Worm (Caenorhabditis elegans): ENCODE data around the gene F41G3.3.

DNA sequence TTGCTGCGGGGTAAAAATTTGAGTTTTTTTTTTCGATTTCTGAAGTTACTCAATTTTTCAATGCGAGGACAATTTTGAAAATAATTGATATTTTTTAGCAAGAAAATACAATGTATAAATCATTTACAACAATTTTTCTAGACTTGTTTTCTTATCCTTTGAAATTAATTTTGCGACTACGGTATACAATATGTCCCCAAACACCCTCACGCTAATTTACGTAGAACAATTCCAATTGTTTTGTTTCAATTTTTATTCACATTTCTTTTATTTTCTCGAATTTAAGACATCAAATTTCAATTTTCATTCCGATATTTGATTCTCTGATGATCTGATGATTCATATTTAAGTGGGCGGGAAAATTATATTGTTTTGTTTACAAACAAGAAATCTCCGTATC is 25.7 kb downstream of the F41G3.3 start:
- no peak for TF ChIP-seq unc-39 (tag; optimal IDR thresholded peaks at IDR 0.05)
- TF ChIP-seq nhr-77 (tag; optimal IDR thresholded peaks at IDR 0.05) = no peak
- TF ChIP-seq egl-27 (tag; optimal IDR thresholded peaks at IDR 0.05) = no peak
- TF ChIP-seq mbf-1 (tag; optimal IDR thresholded peaks at IDR 0.05) = no peak
- TF ChIP-seq fos-1 (tag; optimal IDR thresholded peaks at IDR 0.05) = no peak
- TF ChIP-seq nhr-10 (tag; optimal IDR thresholded peaks at IDR 0.05) = no peak
- TF ChIP-seq nhr-11 (tag; optimal IDR thresholded peaks at IDR 0.05) = no peak

All from whole organism, L2 larva.